Fruit fly (Drosophila melanogaster) whole organism, embryonic: ENCODE data around the gene Eig71Ej.

Source experiments
- Adf1 ChIP-seq: fragments of 200-800 bp; sonication (Bioruptor generic); IDR thresholded peaks from 2 replicates; pipeline ENCODE4 v1.3.6; 2022; ENCODE audit warnings: missing biosample characterization, missing genetic modification characterization
- Bdp1 ChIP-seq: fragments of 200-800 bp; sonication (Bioruptor generic); optimal IDR thresholded peaks from 3 replicates; lab custom pipeline; 2016; ENCODE audit warnings: missing biosample characterization, missing genetic modification characterization
- CG10209 ChIP-seq: fragments of 200-800 bp; sonication (Bioruptor generic); optimal IDR thresholded peaks from 3 replicates; lab custom pipeline; 2017; ENCODE audit warnings: missing biosample characterization, mild to moderate bottlenecking, missing genetic modification characterization, missing genetic modification reagents
- CG10267 ChIP-seq: fragments of 200-800 bp; sonication (Bioruptor generic); optimal IDR thresholded peaks from 2 replicates; lab custom pipeline; 2018; ENCODE audit warnings: missing biosample characterization, mild to moderate bottlenecking, missing genetic modification characterization, moderate library complexity
- CG10321 ChIP-seq: fragments of 200-800 bp; sonication (Bioruptor generic); IDR thresholded peaks from 2 replicates; pipeline ENCODE4 v1.3.6; 2022; ENCODE audit warnings: missing biosample characterization, missing genetic modification characterization
- CG10366 ChIP-seq: fragments of 200-800 bp; sonication (Bioruptor generic); IDR thresholded peaks from 2 replicates; pipeline ENCODE4 v1.3.6; 2022; ENCODE audit warnings: missing biosample characterization, missing genetic modification characterization
- CG10462 ChIP-seq: fragments of 200-800 bp; sonication (Bioruptor generic); optimal IDR thresholded peaks from 2 replicates; lab custom pipeline; 2016; ENCODE audit warnings: missing biosample characterization, missing genetic modification characterization
- CG11560 ChIP-seq: fragments of 200-800 bp; sonication (Bioruptor generic); IDR thresholded peaks from 3 replicates; pipeline ENCODE4 v1.3.6; 2022; ENCODE audit warnings: missing biosample characterization, missing genetic modification characterization
- CG11696 ChIP-seq: fragments of 200-800 bp; sonication (Bioruptor generic); IDR thresholded peaks from 2 replicates; pipeline ENCODE4 v1.3.6; 2022; ENCODE audit warnings: missing biosample characterization, missing genetic modification characterization
- CG12391 ChIP-seq: fragments of 200-800 bp; sonication (Bioruptor generic); optimal IDR thresholded peaks from 3 replicates; lab custom pipeline; 2018; ENCODE audit warnings: missing biosample characterization, mild to moderate bottlenecking, missing genetic modification characterization, moderate library complexity
- CG13624 ChIP-seq: fragments of 200-800 bp; sonication (Bioruptor generic); optimal IDR thresholded peaks from 2 replicates; lab custom pipeline; 2016; ENCODE audit warnings: missing biosample characterization, missing genetic modification characterization
- CG14667 ChIP-seq: fragments of 200-800 bp; sonication (Bioruptor generic); IDR thresholded peaks from 2 replicates; pipeline ENCODE4 v1.3.6; 2022; ENCODE audit warnings: missing biosample characterization, missing genetic modification characterization
- CG14710 ChIP-seq: fragments of 200-800 bp; sonication (Bioruptor generic); optimal IDR thresholded peaks from 3 replicates; lab custom pipeline; 2019; ENCODE audit warnings: missing biosample characterization, mild to moderate bottlenecking, missing genetic modification characterization, moderate library complexity
- CG14965 ChIP-seq: fragments of 200-800 bp; sonication (Bioruptor generic); optimal IDR thresholded peaks from 2 replicates; lab custom pipeline; 2016; ENCODE audit warnings: missing biosample characterization, missing genetic modification characterization, borderline replicate concordance
- CG15073 ChIP-seq: fragments of 200-800 bp; sonication (Bioruptor generic); optimal IDR thresholded peaks from 2 replicates; lab custom pipeline; 2016; ENCODE audit warnings: missing biosample characterization, missing genetic modification characterization
- CG1529 ChIP-seq: fragments of 200-800 bp; sonication (Bioruptor generic); optimal IDR thresholded peaks from 3 replicates; lab custom pipeline; 2018; ENCODE audit warnings: missing biosample characterization, missing genetic modification characterization
- CG15696 ChIP-seq: fragments of 200-800 bp; sonication (Bioruptor generic); optimal IDR thresholded peaks from 2 replicates; lab custom pipeline; 2019; ENCODE audit warnings: missing biosample characterization, mild to moderate bottlenecking, missing genetic modification characterization, moderate library complexity
- CG17829 ChIP-seq: fragments of 200-800 bp; optimal IDR thresholded peaks from 2 replicates; lab custom pipeline; 2019; ENCODE audit warnings: missing biosample characterization, mild to moderate bottlenecking, missing genetic modification characterization, moderate library complexity
- CG2712 ChIP-seq: fragments of 200-800 bp; optimal IDR thresholded peaks from 3 replicates; lab custom pipeline; 2019; ENCODE audit warnings: missing biosample characterization, mild to moderate bottlenecking, missing genetic modification characterization, moderate library complexity
- CG31224 ChIP-seq: fragments of 200-800 bp; sonication (Bioruptor generic); IDR thresholded peaks from 2 replicates; pipeline ENCODE4 v1.3.6; 2022; ENCODE audit warnings: missing biosample characterization, missing genetic modification characterization
- CG5245 ChIP-seq: fragments of 200-800 bp; sonication (Bioruptor generic); optimal IDR thresholded peaks from 3 replicates; lab custom pipeline; 2016; ENCODE audit warnings: missing biosample characterization, missing genetic modification characterization
- CG5953 ChIP-seq: fragments of 200-800 bp; sonication (Bioruptor generic); IDR thresholded peaks from 2 replicates; pipeline ENCODE4 v1.3.6; 2022; ENCODE audit warnings: missing biosample characterization, missing genetic modification characterization
- CG9437 ChIP-seq: fragments of 200-800 bp; sonication (Bioruptor generic); optimal IDR thresholded peaks from 2 replicates; lab custom pipeline; 2018; ENCODE audit warnings: missing biosample characterization, mild to moderate bottlenecking, missing genetic modification characterization
- Chrac-16 ChIP-seq: fragments of 200-800 bp; sonication (Bioruptor generic); optimal IDR thresholded peaks from 3 replicates; lab custom pipeline; 2016; ENCODE audit warnings: missing biosample characterization, missing genetic modification characterization
- CoRest ChIP-seq: fragments of 200-800 bp; sonication (Bioruptor generic); optimal IDR thresholded peaks from 3 replicates; lab custom pipeline; 2018; ENCODE audit warnings: missing biosample characterization, mild to moderate bottlenecking, missing genetic modification characterization, moderate library complexity
- Dad ChIP-seq: fragments of 200-800 bp; sonication (Bioruptor generic); optimal IDR thresholded peaks from 3 replicates; lab custom pipeline; 2016; ENCODE audit warnings: missing biosample characterization, missing genetic modification characterization
- Deaf1 ChIP-seq: fragments of 200-800 bp; optimal IDR thresholded peaks from 3 replicates; lab custom pipeline; 2019; ENCODE audit warnings: missing biosample characterization, mild to moderate bottlenecking, missing genetic modification characterization, moderate library complexity
- Dp ChIP-seq: fragments of 200-800 bp; sonication (Bioruptor generic); optimal IDR thresholded peaks from 2 replicates; lab custom pipeline; 2018; ENCODE audit warnings: missing biosample characterization, mild to moderate bottlenecking, missing genetic modification characterization, moderate library complexity
- Hr78 ChIP-seq, 2 experiments: fragments of 200-800 bp in 1 of 2; fragments of >200 bp in 1 of 2; sonication (Bioruptor generic) in 1 of 2; optimal IDR thresholded peaks; 2 replicates each; lab custom pipeline; 2017 to 2019; ENCODE audit warnings: missing biosample characterization in 2 of 2, missing genetic modification characterization in 2 of 2, mild to moderate bottlenecking in 1 of 2, moderate library complexity in 1 of 2
- Kr ChIP-seq: fragments of 200-800 bp; sonication (Bioruptor generic); optimal IDR thresholded peaks from 2 replicates; lab custom pipeline; 2017; ENCODE audit warnings: missing biosample characterization, mild to moderate bottlenecking, missing genetic modification characterization
- Lim3 ChIP-seq: fragments of 200-800 bp; sonication (Bioruptor generic); IDR thresholded peaks from 2 replicates; pipeline ENCODE4 v1.3.6; 2022; ENCODE audit warnings: missing biosample characterization, missing genetic modification characterization
- Oli ChIP-seq: fragments of 200-800 bp; sonication (Bioruptor generic); optimal IDR thresholded peaks from 2 replicates; lab custom pipeline; 2018; ENCODE audit warnings: missing biosample characterization, mild to moderate bottlenecking, missing genetic modification characterization, moderate library complexity
- Pdp1 ChIP-seq, 2 experiments: fragments of 200-800 bp; sonication (Bioruptor generic); optimal IDR thresholded peaks; 3 replicates each; lab custom pipeline; 2016; ENCODE audit warnings: missing biosample characterization in 2 of 2, missing genetic modification characterization in 2 of 2, mild to moderate bottlenecking in 1 of 2, moderate library complexity in 1 of 2
- Ravus ChIP-seq: fragments of 200-800 bp; sonication (Bioruptor generic); IDR thresholded peaks from 2 replicates; pipeline ENCODE4 v1.3.6; 2022; ENCODE audit warnings: missing biosample characterization, missing genetic modification characterization
- Ssrp ChIP-seq: fragments of 200-800 bp; sonication (Bioruptor generic); optimal IDR thresholded peaks from 2 replicates; lab custom pipeline; 2018; ENCODE audit warnings: missing biosample characterization, mild to moderate bottlenecking, missing genetic modification characterization, moderate library complexity
- Vsx1 ChIP-seq: fragments of 200-800 bp; sonication (Bioruptor generic); optimal IDR thresholded peaks from 2 replicates; lab custom pipeline; 2017; ENCODE audit warnings: missing biosample characterization, mild to moderate bottlenecking, missing genetic modification characterization, missing genetic modification reagents
- aop ChIP-seq: fragments of 200-800 bp; sonication (Bioruptor generic); IDR thresholded peaks from 2 replicates; pipeline ENCODE4 v1.3.6; 2022; ENCODE audit warnings: missing biosample characterization, missing genetic modification characterization
- ara ChIP-seq: fragments of 200-800 bp; sonication (Bioruptor generic); IDR thresholded peaks from 2 replicates; pipeline ENCODE4 v1.3.6; 2022; ENCODE audit warnings: missing biosample characterization, missing genetic modification characterization
- dm ChIP-seq: fragments of 200-800 bp; sonication (Bioruptor generic); optimal IDR thresholded peaks from 3 replicates; lab custom pipeline; 2016; ENCODE audit warnings: missing biosample characterization, missing genetic modification characterization
- ems ChIP-seq: fragments of 200-800 bp; sonication (Bioruptor generic); optimal IDR thresholded peaks from 3 replicates; lab custom pipeline; 2016; ENCODE audit warnings: missing biosample characterization, missing genetic modification characterization
- ewg ChIP-seq: fragments of 200-800 bp; sonication (Bioruptor generic); optimal IDR thresholded peaks from 3 replicates; lab custom pipeline; 2017; ENCODE audit warnings: mild to moderate bottlenecking, missing biosample characterization, missing genetic modification reagents, missing genetic modification characterization
- grn ChIP-seq: fragments of 200-800 bp; sonication (Bioruptor generic); optimal IDR thresholded peaks from 3 replicates; lab custom pipeline; 2017; ENCODE audit warnings: missing biosample characterization, missing genetic modification characterization
- jumu ChIP-seq: fragments of 200-800 bp; sonication (Bioruptor generic); optimal IDR thresholded peaks from 3 replicates; lab custom pipeline; 2016; ENCODE audit warnings: missing biosample characterization, missing genetic modification characterization
- lbe ChIP-seq: fragments of 200-800 bp; sonication (Bioruptor generic); optimal IDR thresholded peaks from 2 replicates; lab custom pipeline; 2016; ENCODE audit warnings: missing biosample characterization, mild to moderate bottlenecking, missing genetic modification characterization
- lov ChIP-seq, 2 experiments: fragments of 200-800 bp in 1 of 2; fragments of >200 bp in 1 of 2; sonication (Bioruptor generic) in 1 of 2; IDR thresholded peaks in 1 of 2; optimal IDR thresholded peaks in 1 of 2; 2 replicates in 1 of 2; 3 replicates in 1 of 2; pipeline versions ENCODE4 v1.3.6 to Lab custom; 2017 to 2022; ENCODE audit warnings: missing biosample characterization in 1 of 2, missing genetic modification characterization in 1 of 2
- nmo ChIP-seq: fragments of 200-800 bp; sonication (Bioruptor generic); optimal IDR thresholded peaks from 2 replicates; lab custom pipeline; 2018; ENCODE audit warnings: missing biosample characterization, mild to moderate bottlenecking, missing genetic modification characterization, moderate library complexity
- peb ChIP-seq: fragments of 200-800 bp; sonication (Bioruptor generic); IDR thresholded peaks from 2 replicates; pipeline ENCODE4 v1.3.6; 2022; ENCODE audit warnings: missing biosample characterization, missing genetic modification characterization
- pfk ChIP-seq: fragments of 200-800 bp; sonication (Bioruptor generic); optimal IDR thresholded peaks from 2 replicates; lab custom pipeline; 2018; ENCODE audit warnings: missing biosample characterization, mild to moderate bottlenecking, missing genetic modification characterization, moderate library complexity
- sim ChIP-seq: fragments of 200-800 bp; sonication (Bioruptor generic); IDR thresholded peaks from 2 replicates; pipeline ENCODE4 v1.3.6; 2022; ENCODE audit warnings: missing biosample characterization, missing genetic modification characterization
- so ChIP-seq: fragments of 200-800 bp; sonication (Bioruptor generic); IDR thresholded peaks from 3 replicates; pipeline ENCODE4 v1.3.6; 2022; ENCODE audit warnings: missing biosample characterization, missing genetic modification characterization
- zen ChIP-seq: fragments of 200-800 bp; sonication (Bioruptor generic); optimal IDR thresholded peaks from 3 replicates; lab custom pipeline; 2018; ENCODE audit warnings: missing biosample characterization, mild to moderate bottlenecking, missing genetic modification characterization, moderate library complexity

Gene Eig71Ej

DNA sequence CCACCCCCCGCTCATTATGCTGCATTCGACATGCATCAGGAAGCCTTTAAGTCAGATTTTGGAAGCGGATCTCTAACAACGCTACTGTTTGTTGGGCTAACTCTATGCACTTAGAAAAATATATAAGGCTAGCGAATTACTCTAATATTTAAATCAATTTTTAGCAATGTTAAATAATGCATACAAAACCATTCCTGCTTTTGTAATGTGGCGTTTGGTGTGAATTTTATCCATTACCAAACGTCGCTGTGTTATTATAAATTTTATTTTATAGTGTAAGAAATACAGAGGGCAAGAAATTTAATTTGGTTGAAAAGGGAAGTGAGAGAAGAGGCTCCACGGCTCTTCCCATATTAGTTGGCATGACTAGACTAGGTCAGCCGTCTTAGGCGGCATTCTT is 12.0 kb upstream of the Eig71Ej start (continued):
- no peak for TF ChIP-seq pfk (GFP tag; lab: Kevin White, UChicago)
- peak; percentile 50; the same call in 1 of the 2 replicates for TF ChIP-seq ara
- no peak for TF ChIP-seq Dp
- TF ChIP-seq Ravus (GFP tag; lab: Robert Waterston, UW), result no peak
- no peak for TF ChIP-seq Adf1 (GFP tag; lab: Robert Waterston, UW)
- TF ChIP-seq CG10366 (GFP tag; lab: Robert Waterston, UW), result no peak
- TF ChIP-seq ewg (GFP tag; lab: Kevin White, UChicago), result no peak
- no peak for TF ChIP-seq CG10462 (GFP tag; lab: Kevin White, UChicago)
- TF ChIP-seq nmo (GFP tag; lab: Kevin White, UChicago), result peak; percentile 59
- no peak for TF ChIP-seq CG10321 (GFP tag; lab: Robert Waterston, UW)
- peak; percentile 48 for TF ChIP-seq Ssrp (tag; lab: Kevin White, UChicago)
- TF ChIP-seq CG12391 (tag; lab: Kevin White, UChicago), result peak; percentile 54
- TF ChIP-seq jumu (GFP tag; lab: Kevin White, UChicago), result no peak
- peak; percentile 72 for TF ChIP-seq CG2712 (tag; lab: Kevin White, UChicago)
- no peak for TF ChIP-seq CG14965 (GFP tag; lab: Kevin White, UChicago)
- TF ChIP-seq CG15073 (GFP tag; lab: Kevin White, UChicago), result no peak
- TF ChIP-seq ems (GFP tag; lab: Kevin White, UChicago), result no peak
- TF ChIP-seq CG10267 (tag; lab: Kevin White, UChicago), result peak; percentile 57
- TF ChIP-seq dm, result no peak
- no peak for TF ChIP-seq sim (GFP tag; lab: Robert Waterston, UW)
- peak; percentile 9 for TF ChIP-seq CG5245 (GFP tag; lab: Kevin White, UChicago)
- no peak for TF ChIP-seq CG11560 (tag; lab: Robert Waterston, UW)
- TF ChIP-seq CG10209, result peak; percentile 11
- TF ChIP-seq grn (GFP tag; lab: Kevin White, UChicago), result no peak
- peak; percentile 13 for TF ChIP-seq CG1529 (GFP tag; lab: Kevin White, UChicago)
- peak; percentile 55 for TF ChIP-seq CG14710 (tag; lab: Kevin White, UChicago)
- no peak for TF ChIP-seq lbe (GFP tag; lab: Kevin White, UChicago)
- peak; percentile 46 for TF ChIP-seq zen (tag; lab: Kevin White, UChicago)
- TF ChIP-seq CG15696 (tag; lab: Kevin White, UChicago), result peak; percentile 44
- no peak for TF ChIP-seq Dad (GFP tag; lab: Kevin White, UChicago)
- TF ChIP-seq lov (optimal IDR thresholded peaks at IDR 0.05; lab: Kevin White, UChicago), result no peak
- no peak for TF ChIP-seq lov (GFP tag; IDR thresholded peaks at IDR 0.05; lab: Robert Waterston, UW)
- no peak for TF ChIP-seq CG9437 (GFP tag; lab: Kevin White, UChicago)
- peak; percentile 61 for TF ChIP-seq CG17829 (tag; lab: Kevin White, UChicago)
- no peak for TF ChIP-seq Hr78 (GFP tag; optimal IDR thresholded peaks at IDR 0.05; lab: Kevin White, UChicago)
- no peak for TF ChIP-seq aop (GFP tag; lab: Robert Waterston, UW)
- TF ChIP-seq CG5953, result no peak
- TF ChIP-seq Lim3 (GFP tag; lab: Robert Waterston, UW), result no peak
- TF ChIP-seq Pdp1 (GFP tag; optimal IDR thresholded peaks at IDR 0.05; lab: Kevin White, UChicago), result peak in 1 of 2 experiments; percentile 19
- TF ChIP-seq Deaf1 (tag; lab: Kevin White, UChicago), result no peak
- no peak for TF ChIP-seq Bdp1 (GFP tag; lab: Kevin White, UChicago)
- TF ChIP-seq CoRest (tag; lab: Kevin White, UChicago), result peak; percentile 30
- TF ChIP-seq Chrac-16 (GFP tag; lab: Kevin White, UChicago), result peak; percentile 30
- TF ChIP-seq Vsx1 (GFP tag; lab: Kevin White, UChicago), result no peak
- TF ChIP-seq Kr, result no peak
- no peak for TF ChIP-seq peb (GFP tag; lab: Robert Waterston, UW)
- TF ChIP-seq CG14667 (GFP tag; lab: Robert Waterston, UW), result no peak
- peak; percentile 27 for TF ChIP-seq Oli (tag; lab: Kevin White, UChicago)
- no peak for TF ChIP-seq CG11696
- TF ChIP-seq CG31224, result no peak
- TF ChIP-seq so (GFP tag; lab: Robert Waterston, UW), result no peak
- TF ChIP-seq CG13624, result no peak
